Worm (Caenorhabditis elegans) whole organism, L2 larva: Measurements from ENCODE around the gene agt-1.

Experiments
- ceh-82 ChIP-seq: fragments of 150-350 bp; optimal IDR thresholded peaks from 2 replicates; lab custom pipeline; 2014; ENCODE audit warnings: missing biosample characterization, missing genetic modification characterization
- mdl-1 ChIP-seq, 2 experiments: fragments of 150-350 bp in 1 of 2; sonication (generic microtip) in 1 of 2; optimal IDR thresholded peaks; 2 replicates each; lab custom pipeline; 2017; ENCODE audit warnings: missing biosample characterization in 2 of 2, missing genetic modification characterization in 2 of 2
- nhr-10 ChIP-seq: sonication (generic microtip); optimal IDR thresholded peaks from 2 replicates; lab custom pipeline; 2017; ENCODE audit warnings: missing biosample characterization, missing genetic modification characterization
- nhr-12 ChIP-seq: fragments of 150-350 bp; optimal IDR thresholded peaks from 2 replicates; lab custom pipeline; 2014; ENCODE audit warnings: missing biosample characterization, missing genetic modification characterization
- sem-4 ChIP-seq: fragments of 150-350 bp; optimal IDR thresholded peaks from 2 replicates; lab custom pipeline; 2014; ENCODE audit warnings: missing biosample characterization, missing genetic modification reagents, missing genetic modification characterization
- unc-55 ChIP-seq: fragments of 150-350 bp; sonication (generic microtip); optimal IDR thresholded peaks from 3 replicates; lab custom pipeline; 2014; ENCODE audit warnings: missing biosample characterization, missing genetic modification reagents, missing genetic modification characterization
- ztf-11 ChIP-seq: sonication (generic microtip); optimal IDR thresholded peaks from 2 replicates; lab custom pipeline; 2017; ENCODE audit warnings: missing biosample characterization, missing genetic modification characterization

- TF ChIP-seq unc-55 (GFP tag; lab: Kevin White, UChicago): no peak
- no peak for TF ChIP-seq ztf-11 (tag; lab: Kevin White, UChicago)
- TF ChIP-seq nhr-12 (tag; lab: Kevin White, UChicago): no peak
- no peak for TF ChIP-seq mdl-1 (tag; optimal IDR thresholded peaks at IDR 0.05; lab: Kevin White, UChicago)
- TF ChIP-seq sem-4 (tag; lab: Kevin White, UChicago): no peak
- no peak for TF ChIP-seq nhr-10 (tag; lab: Kevin White, UChicago)
- no peak for TF ChIP-seq ceh-82 (tag; lab: Kevin White, UChicago)
Observed at ce11 chrIV:13334287-13334686, 34.9 kb downstream of the agt-1 start.
